Worm (Caenorhabditis elegans) whole organism, late embryonic: Measurements from ENCODE around the gene C09G9.5.

ENCODE experiments used
- ceh-6 ChIP-seq: fragments of 200-800 bp; sonication (Bioruptor generic); optimal IDR thresholded peaks from 2 replicates; lab custom pipeline; 2018; ENCODE audit warnings: mild to moderate bottlenecking, missing genetic modification characterization, missing compliant biosample characterization
- odd-2 ChIP-seq: sonication (generic microtip); optimal IDR thresholded peaks from 2 replicates; lab custom pipeline; 2017; ENCODE audit warnings: antibody characterized with exemption, mild to moderate bottlenecking, missing genetic modification characterization, missing compliant biosample characterization

- TF ChIP-seq ceh-6 (GFP tag; lab: Kevin White, UChicago) (no peak), odd-2 (tag; lab: Kevin White, UChicago) (no peak)
Measured at ce11 chrIV:8873847-8874246, 12.5 kb upstream of the C09G9.5 start, which contains the start of gene hdl-2.
